Worm (Caenorhabditis elegans) whole organism, midembryonic: Measurements from ENCODE around the gene ZC155.2.

Experiments
- T22C8.4 ChIP-seq: fragments of 200-800 bp; sonication (Bioruptor generic); IDR thresholded peaks from 2 replicates; pipeline ENCODE4 v1.3.6; 2022; ENCODE audit warnings: missing genetic modification characterization, missing compliant biosample characterization
- cog-1 ChIP-seq: sonication (generic microtip); optimal IDR thresholded peaks from 2 replicates; lab custom pipeline; 2016; ENCODE audit warnings: missing genetic modification characterization, missing compliant biosample characterization
- flt-1 ChIP-seq: fragments of 200-800 bp; sonication (Bioruptor generic); IDR thresholded peaks from 2 replicates; pipeline ENCODE4 v1.3.6; 2022; ENCODE audit warnings: missing genetic modification characterization, missing compliant biosample characterization
- klf-2 ChIP-seq: fragments of 200-800 bp; sonication (Bioruptor generic); conservative IDR thresholded peaks from 2 replicates; pipeline ENCODE4 v1.3.6; 2022; ENCODE audit warnings: missing genetic modification reagents, missing genetic modification characterization, missing compliant biosample characterization
- med-1 ChIP-seq: sonication (generic microtip); optimal IDR thresholded peaks from 2 replicates; lab custom pipeline; 2017; ENCODE audit warnings: missing genetic modification characterization, mild to moderate bottlenecking, missing compliant biosample characterization, antibody characterized with exemption, missing genetic modification reagents; ENCODE audit not compliant: insufficient read depth
- ref-1 ChIP-seq: fragments of 200-800 bp; sonication (Bioruptor generic); conservative IDR thresholded peaks from 2 replicates; pipeline ENCODE4 v1.3.6; 2022; ENCODE audit warnings: missing genetic modification reagents, missing genetic modification characterization, missing compliant biosample characterization
- tab-1 ChIP-seq: fragments of 200-800 bp; sonication (Bioruptor generic); IDR thresholded peaks from 2 replicates; pipeline ENCODE4 v1.3.6; 2022; ENCODE audit warnings: missing genetic modification characterization, missing compliant biosample characterization
- ztf-23 ChIP-seq: fragments of 200-800 bp; sonication (Bioruptor generic); IDR thresholded peaks from 2 replicates; pipeline ENCODE4 v1.3.6; 2022; ENCODE audit warnings: missing genetic modification reagents, missing genetic modification characterization, missing compliant biosample characterization
- ztf-29 ChIP-seq: fragments of 200-800 bp; sonication (Bioruptor generic); IDR thresholded peaks from 2 replicates; pipeline ENCODE4 v1.3.6; 2022; ENCODE audit warnings: missing genetic modification reagents, missing genetic modification characterization, missing compliant biosample characterization

The ZC155.2 gene

ce11 chrIII:5221820-5222219, 3.0 kb downstream of the ZC155.2 start:
- no peak for TF ChIP-seq ztf-23 (GFP tag; lab: Robert Waterston, UW)
- TF ChIP-seq T22C8.4 (GFP tag; lab: Robert Waterston, UW), result no peak
- TF ChIP-seq cog-1 (tag; lab: Kevin White, UChicago), result no peak
- no peak for TF ChIP-seq ztf-29
- no peak for TF ChIP-seq tab-1 (GFP tag; lab: Robert Waterston, UW)
- no peak for TF ChIP-seq ref-1 (GFP tag; lab: Robert Waterston, UW)
- TF ChIP-seq flt-1 (GFP tag; lab: Robert Waterston, UW), result no peak
- TF ChIP-seq klf-2 (GFP tag; lab: Robert Waterston, UW), result no peak
- no peak for TF ChIP-seq med-1 (GFP tag; lab: Kevin White, UChicago)

ce11 chrIII:5222777-5223176, 4.0 kb downstream of the ZC155.2 start:
- no peak for TF ChIP-seq ztf-23 (GFP tag; lab: Robert Waterston, UW)
- no peak for TF ChIP-seq klf-2 (GFP tag; lab: Robert Waterston, UW)
- TF ChIP-seq T22C8.4 (GFP tag; lab: Robert Waterston, UW), result no peak
- no peak for TF ChIP-seq ref-1 (GFP tag; lab: Robert Waterston, UW)
- no peak for TF ChIP-seq flt-1 (GFP tag; lab: Robert Waterston, UW)
- no peak for TF ChIP-seq med-1 (GFP tag; lab: Kevin White, UChicago)
- no peak for TF ChIP-seq cog-1 (tag; lab: Kevin White, UChicago)
- TF ChIP-seq tab-1 (GFP tag; lab: Robert Waterston, UW), result no peak
- no peak for TF ChIP-seq ztf-29

- TF ChIP-seq klf-2 (GFP tag; lab: Robert Waterston, UW), result no peak
- no peak for TF ChIP-seq ztf-29
- no peak for TF ChIP-seq ref-1 (GFP tag; lab: Robert Waterston, UW)
- TF ChIP-seq cog-1 (tag; lab: Kevin White, UChicago), result no peak
- no peak for TF ChIP-seq flt-1 (GFP tag; lab: Robert Waterston, UW)
- no peak for TF ChIP-seq T22C8.4 (GFP tag; lab: Robert Waterston, UW)
- no peak for TF ChIP-seq ztf-23 (GFP tag; lab: Robert Waterston, UW)
- no peak for TF ChIP-seq tab-1 (GFP tag; lab: Robert Waterston, UW)
- TF ChIP-seq med-1 (GFP tag; lab: Kevin White, UChicago), result no peak
These were observed 6.1 kb downstream of the ZC155.2 start for ce11 chrIII:5224908-5225307.

ce11 chrIII:5225321-5225720, 6.5 kb downstream of the ZC155.2 start, which contains the start of gene nex-1:
TSS of gene nex-1 (plus strand) at chrIII:5225621.
- TF ChIP-seq tab-1 (GFP tag; lab: Robert Waterston, UW) (no peak), T22C8.4 (GFP tag; lab: Robert Waterston, UW) (no peak), ztf-29 (no peak), ref-1 (GFP tag; lab: Robert Waterston, UW) (no peak), cog-1 (tag; lab: Kevin White, UChicago) (no peak), flt-1 (GFP tag; lab: Robert Waterston, UW) (no peak), med-1 (GFP tag; lab: Kevin White, UChicago) (no peak), klf-2 (GFP tag; lab: Robert Waterston, UW) (no peak), ztf-23 (GFP tag; lab: Robert Waterston, UW) (no peak)

- TF ChIP-seq ref-1 (GFP tag; lab: Robert Waterston, UW) (no peak), cog-1 (tag; lab: Kevin White, UChicago) (peak; percentile 25), klf-2 (GFP tag; lab: Robert Waterston, UW) (no peak; the same call in 1 of the 2 replicates), med-1 (GFP tag; lab: Kevin White, UChicago) (peak; percentile 7), ztf-29 (peak; percentile 72), ztf-23 (GFP tag; lab: Robert Waterston, UW) (peak; percentile 69; the same call in 1 of the 2 replicates)
These were observed 9.2 kb downstream of the ZC155.2 start, which contains the start of the genes C34E10.12, C34E10.10 and atp-2 for ce11 chrIII:5227831-5228467. TSS of gene C34E10.12 (minus strand) at chrIII:5227881. TSS of gene C34E10.10 (minus strand) at chrIII:5227884. TSS of gene atp-2 (plus strand) at chrIII:5228417.

ce11 chrIII:5228839-5229238, 10.1 kb downstream of the ZC155.2 start:
- TF ChIP-seq med-1 (GFP tag; lab: Kevin White, UChicago), result no peak
- no peak for TF ChIP-seq cog-1 (tag; lab: Kevin White, UChicago)
- TF ChIP-seq ref-1 (GFP tag; lab: Robert Waterston, UW), result no peak
- no peak for TF ChIP-seq ztf-29
- no peak for TF ChIP-seq tab-1 (GFP tag; lab: Robert Waterston, UW)
- no peak for TF ChIP-seq T22C8.4 (GFP tag; lab: Robert Waterston, UW)
- no peak for TF ChIP-seq flt-1 (GFP tag; lab: Robert Waterston, UW)
- TF ChIP-seq klf-2 (GFP tag; lab: Robert Waterston, UW), result no peak
- no peak for TF ChIP-seq ztf-23 (GFP tag; lab: Robert Waterston, UW)

- TF ChIP-seq tab-1 (GFP tag; lab: Robert Waterston, UW) (no peak), flt-1 (GFP tag; lab: Robert Waterston, UW) (no peak), ref-1 (GFP tag; lab: Robert Waterston, UW) (no peak), T22C8.4 (GFP tag; lab: Robert Waterston, UW) (no peak), klf-2 (GFP tag; lab: Robert Waterston, UW) (no peak), ztf-23 (GFP tag; lab: Robert Waterston, UW) (no peak), cog-1 (tag; lab: Kevin White, UChicago) (no peak), ztf-29 (no peak), med-1 (GFP tag; lab: Kevin White, UChicago) (no peak)
These were observed 10.9 kb downstream of the ZC155.2 start for ce11 chrIII:5229511-5230250.

- TF ChIP-seq ztf-23 (GFP tag; lab: Robert Waterston, UW) (no peak), klf-2 (GFP tag; lab: Robert Waterston, UW) (no peak), ref-1 (GFP tag; lab: Robert Waterston, UW) (no peak), flt-1 (GFP tag; lab: Robert Waterston, UW) (no peak), cog-1 (tag; lab: Kevin White, UChicago) (no peak), med-1 (GFP tag; lab: Kevin White, UChicago) (no peak), ztf-29 (no peak), T22C8.4 (GFP tag; lab: Robert Waterston, UW) (no peak), tab-1 (GFP tag; lab: Robert Waterston, UW) (no peak)
These were observed 11.6 kb downstream of the ZC155.2 start, which contains the start of gene prmt-5 for ce11 chrIII:5230415-5230814. TSS of gene prmt-5 (plus strand) at chrIII:5230555.
